Worm (Caenorhabditis elegans) whole organism, young adult: Measurements from ENCODE around the gene C27D8.3.
A peak's percentile ranks its signal among the peaks of the same experiment; 100 is the strongest.

Experiments used
- B0035.1 ChIP-seq: sonication (generic microtip); optimal IDR thresholded peaks from 2 replicates; lab custom pipeline; 2016; ENCODE audit warnings: missing genetic modification characterization, mild to moderate bottlenecking, missing compliant biosample characterization, missing genotype, missing genetic modification reagents
- B0336.3 ChIP-seq: fragments of 200-800 bp; sonication (Bioruptor generic); IDR thresholded peaks from 2 replicates; pipeline ENCODE4 v1.3.6; 2022; ENCODE audit warnings: missing genetic modification characterization, missing compliant biosample characterization
- C17E4.6 ChIP-seq: fragments of 200-800 bp; sonication (Bioruptor generic); IDR thresholded peaks from 2 replicates; pipeline ENCODE4 v1.3.6; 2022; ENCODE audit warnings: missing genetic modification reagents, missing genetic modification characterization, missing compliant biosample characterization
- F37B4.10 ChIP-seq: fragments of 200-800 bp; sonication (Bioruptor generic); IDR thresholded peaks from 2 replicates; pipeline ENCODE4 v1.3.6; 2022; ENCODE audit warnings: missing genetic modification characterization, missing compliant biosample characterization
- F39B2.1 ChIP-seq: fragments of 200-800 bp; sonication (Bioruptor generic); IDR thresholded peaks from 2 replicates; pipeline ENCODE4 v1.3.6; 2022; ENCODE audit warnings: missing genetic modification reagents, missing genetic modification characterization, missing compliant biosample characterization
- F52B5.7 ChIP-seq: sonication (generic microtip); optimal IDR thresholded peaks from 2 replicates; lab custom pipeline; 2016; ENCODE audit warnings: mild to moderate bottlenecking, missing genetic modification characterization, missing compliant biosample characterization
- K12H6.12 ChIP-seq: fragments of 200-800 bp; sonication (Bioruptor generic); optimal IDR thresholded peaks from 2 replicates; lab custom pipeline; 2018; ENCODE audit warnings: mild to moderate bottlenecking, missing genetic modification characterization, missing compliant biosample characterization
- Y53F4B.3 ChIP-seq: fragments of 200-800 bp; sonication (Bioruptor generic); IDR thresholded peaks from 2 replicates; pipeline ENCODE4 v1.3.6; 2022; ENCODE audit warnings: missing genetic modification reagents, missing genetic modification characterization, missing compliant biosample characterization
- Y56A3A.18 ChIP-seq: fragments of 200-800 bp; sonication (Bioruptor generic); IDR thresholded peaks from 2 replicates; pipeline ENCODE4 v1.3.6; 2022; ENCODE audit warnings: missing genetic modification reagents, missing genetic modification characterization, missing compliant biosample characterization
- Y67H2A.10 ChIP-seq: fragments of 200-800 bp; sonication (Bioruptor generic); conservative IDR thresholded peaks from 2 replicates; pipeline ENCODE4 v1.3.6; 2022; ENCODE audit warnings: missing genetic modification reagents, missing genetic modification characterization, missing compliant biosample characterization
- Y79H2A.3 ChIP-seq: fragments of 200-800 bp; sonication (Bioruptor generic); conservative IDR thresholded peaks from 2 replicates; pipeline ENCODE4 v1.3.6; 2022; ENCODE audit warnings: missing genetic modification reagents, missing genetic modification characterization, missing compliant biosample characterization
- aptf-3 ChIP-seq: fragments of 200-800 bp; sonication (Bioruptor generic); IDR thresholded peaks from 2 replicates; pipeline ENCODE4 v1.3.6; 2022; ENCODE audit warnings: missing genetic modification characterization, missing compliant biosample characterization
- attf-5 ChIP-seq: fragments of 200-800 bp; sonication (Bioruptor generic); optimal IDR thresholded peaks from 2 replicates; lab custom pipeline; 2018; ENCODE audit warnings: mild to moderate bottlenecking, missing genetic modification characterization, missing compliant biosample characterization
- attf-6 ChIP-seq: fragments of 200-800 bp; sonication (Bioruptor generic); IDR thresholded peaks from 2 replicates; pipeline ENCODE4 v1.3.6; 2022; ENCODE audit warnings: missing genetic modification reagents, missing genetic modification characterization, missing compliant biosample characterization
- bed-1 ChIP-seq: fragments of 200-800 bp; sonication (Bioruptor generic); IDR thresholded peaks from 2 replicates; pipeline ENCODE4 v1.3.6; 2022; ENCODE audit warnings: missing genetic modification reagents, missing genetic modification characterization, missing compliant biosample characterization
- bed-2 ChIP-seq: fragments of 200-800 bp; sonication (Bioruptor generic); IDR thresholded peaks from 2 replicates; pipeline ENCODE4 v1.3.6; 2022; ENCODE audit warnings: missing genetic modification reagents, missing genetic modification characterization, missing compliant biosample characterization
- ceh-79 ChIP-seq: sonication (generic microtip); optimal IDR thresholded peaks from 2 replicates; lab custom pipeline; 2017; ENCODE audit warnings: mild to moderate bottlenecking, missing genetic modification characterization, missing compliant biosample characterization
- egrh-3 ChIP-seq: fragments of 200-800 bp; sonication (Bioruptor generic); IDR thresholded peaks from 2 replicates; pipeline ENCODE4 v1.3.6; 2022; ENCODE audit warnings: missing genetic modification reagents, missing genetic modification characterization, missing compliant biosample characterization
- lag-1 ChIP-seq: fragments of 200-800 bp; sonication (Bioruptor generic); IDR thresholded peaks from 2 replicates; pipeline ENCODE4 v1.3.6; 2022; ENCODE audit warnings: missing genetic modification reagents, missing genetic modification characterization, missing compliant biosample characterization
- let-526 ChIP-seq: fragments of 200-800 bp; sonication (Bioruptor generic); IDR thresholded peaks from 2 replicates; pipeline ENCODE4 v1.3.6; 2022; ENCODE audit warnings: missing genetic modification reagents, missing genetic modification characterization, missing compliant biosample characterization
- let-607 ChIP-seq, 2 experiments: fragments of 200-800 bp in 1 of 2; sonication (Bioruptor generic) in 1 of 2; sonication (generic microtip) in 1 of 2; optimal IDR thresholded peaks; 2 replicates each; lab custom pipeline; 2016 to 2018; ENCODE audit warnings: mild to moderate bottlenecking in 2 of 2, missing compliant biosample characterization in 2 of 2, missing genetic modification characterization in 2 of 2, moderate library complexity in 2 of 2, missing genotype in 1 of 2
- lin-26 ChIP-seq: fragments of 200-800 bp; sonication (Bioruptor generic); IDR thresholded peaks from 2 replicates; pipeline ENCODE4 v1.3.6; 2022; ENCODE audit warnings: missing genetic modification reagents, missing genetic modification characterization, missing compliant biosample characterization
- lin-35 ChIP-seq, 3 experiments: fragments of 150-350 bp in 2 of 3; sonication (generic microtip) in 1 of 3; optimal IDR thresholded peaks; 2 replicates each; lab custom pipeline; 2014 to 2018; ENCODE audit warnings: missing biosample characterization in 3 of 3, missing genetic modification characterization in 3 of 3, missing genetic modification reagents in 3 of 3
- lin-40 ChIP-seq: sonication (generic microtip); optimal IDR thresholded peaks from 2 replicates; lab custom pipeline; 2016; ENCODE audit warnings: missing genetic modification characterization, mild to moderate bottlenecking, missing compliant biosample characterization, missing genotype, missing genetic modification reagents
- lsl-1 ChIP-seq: fragments of 200-800 bp; sonication (Bioruptor generic); optimal IDR thresholded peaks from 2 replicates; lab custom pipeline; 2018; ENCODE audit warnings: mild to moderate bottlenecking, missing genetic modification characterization, moderate library complexity, missing compliant biosample characterization
- lsy-27 ChIP-seq: sonication (generic microtip); optimal IDR thresholded peaks from 2 replicates; lab custom pipeline; 2017; ENCODE audit warnings: missing genetic modification characterization, mild to moderate bottlenecking, missing compliant biosample characterization, antibody characterized with exemption, missing genotype, borderline replicate concordance; ENCODE audit not compliant: insufficient read depth
- madf-8 ChIP-seq: fragments of 200-800 bp; sonication (Bioruptor generic); conservative IDR thresholded peaks from 2 replicates; pipeline ENCODE4 v1.3.6; 2022; ENCODE audit warnings: missing genetic modification reagents, missing genetic modification characterization, missing compliant biosample characterization
- nfya-1 ChIP-seq: sonication (generic microtip); optimal IDR thresholded peaks from 2 replicates; lab custom pipeline; 2017; ENCODE audit warnings: antibody characterized with exemption, missing compliant biosample characterization, missing genetic modification characterization, borderline replicate concordance; ENCODE audit not compliant: insufficient read depth
- nfya-2 ChIP-seq: fragments of 200-800 bp; sonication (Bioruptor generic); IDR thresholded peaks from 2 replicates; pipeline ENCODE4 v1.3.6; 2022; ENCODE audit warnings: missing genetic modification reagents, missing genetic modification characterization, missing compliant biosample characterization
- nhr-179 ChIP-seq: sonication (generic microtip); optimal IDR thresholded peaks from 2 replicates; lab custom pipeline; 2016; ENCODE audit warnings: mild to moderate bottlenecking, missing genetic modification characterization, missing compliant biosample characterization
- rcor-1 ChIP-seq: fragments of 200-800 bp; sonication (Bioruptor generic); IDR thresholded peaks from 2 replicates; pipeline ENCODE4 v1.3.6; 2022; ENCODE audit warnings: missing genetic modification reagents, missing genetic modification characterization, missing compliant biosample characterization
- rpc-1 ChIP-seq, 2 experiments: fragments of 150-350 bp in 1 of 2; sonication (generic microtip) in 1 of 2; optimal IDR thresholded peaks; 2 replicates each; lab custom pipeline; 2014 to 2018; ENCODE audit warnings: missing biosample characterization in 1 of 2, missing genetic modification characterization in 1 of 2, missing genetic modification reagents in 1 of 2, missing genotype in 1 of 2
- snpc-1.3 ChIP-seq: sonication (generic microtip); optimal IDR thresholded peaks from 2 replicates; lab custom pipeline; 2017; ENCODE audit warnings: missing genetic modification characterization, mild to moderate bottlenecking, missing compliant biosample characterization, antibody characterized with exemption, moderate library complexity, missing genotype, missing genetic modification reagents; ENCODE audit not compliant: insufficient read depth
- somi-1 ChIP-seq: fragments of 200-800 bp; sonication (Bioruptor generic); optimal IDR thresholded peaks from 2 replicates; lab custom pipeline; 2018; ENCODE audit warnings: mild to moderate bottlenecking, missing genetic modification characterization, missing compliant biosample characterization
- zfh-2 ChIP-seq: fragments of 200-800 bp; sonication (Bioruptor generic); conservative IDR thresholded peaks from 2 replicates; pipeline ENCODE4 v1.3.6; 2022; ENCODE audit warnings: missing genetic modification reagents, missing genetic modification characterization, missing compliant biosample characterization

C27D8.3 gene

DNA sequence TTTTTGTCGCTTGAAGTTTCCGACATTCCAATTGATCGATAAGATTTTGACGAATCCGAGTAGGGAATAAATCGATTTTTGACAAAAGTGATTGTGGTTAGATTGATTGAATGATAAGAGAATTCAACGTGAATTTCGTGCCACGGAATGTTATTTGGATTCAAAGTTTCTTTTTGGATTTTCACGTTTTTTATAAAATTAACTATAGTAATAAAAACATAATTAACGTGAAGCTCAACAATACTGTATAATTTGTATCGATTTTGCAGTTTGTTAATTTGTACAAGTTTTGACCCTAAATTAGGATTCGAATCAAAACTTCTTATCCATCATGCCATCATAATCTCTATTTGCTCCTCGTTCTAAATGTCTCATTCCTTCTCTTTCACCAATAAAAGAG, 33.2 kb upstream of the C27D8.3 start, which contains the start of gene C36H8.1 (continued):
- TF ChIP-seq somi-1 (GFP tag; lab: Kevin White, UChicago): no peak

DNA sequence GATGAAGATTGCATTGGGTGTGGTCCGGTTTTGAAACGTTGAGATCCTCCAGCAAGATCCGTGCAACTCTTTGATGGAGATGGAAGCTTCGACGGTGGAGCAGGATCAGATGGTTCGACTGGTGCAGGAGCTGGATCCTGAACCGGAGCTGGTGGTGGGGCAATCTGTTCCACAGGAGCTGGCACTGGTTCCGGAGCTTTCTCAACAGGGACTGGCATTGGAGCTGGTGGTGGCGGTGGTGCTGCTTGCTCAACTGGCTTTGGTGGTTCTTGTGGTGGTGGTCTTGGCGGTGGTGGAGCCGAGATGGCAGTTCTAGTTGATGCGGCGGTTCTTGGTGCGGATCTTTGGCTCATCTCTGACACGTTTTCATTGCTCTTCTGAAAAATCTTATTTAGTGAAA, 32.1 kb upstream of the C27D8.3 start:
- TF ChIP-seq rcor-1 (GFP tag; lab: Robert Waterston, UW) (no peak), snpc-1.3 (tag; lab: Kevin White, UChicago) (no peak), K12H6.12 (tag; lab: Kevin White, UChicago) (no peak), F37B4.10 (GFP tag; lab: Robert Waterston, UW) (0 out of 2 replicates have a peak, but pooled peaks have one; percentile 30), lsy-27 (tag; lab: Kevin White, UChicago) (no peak), bed-1 (no peak), C17E4.6 (GFP tag; lab: Robert Waterston, UW) (no peak), zfh-2 (GFP tag; lab: Robert Waterston, UW) (peak; percentile 82), nhr-179 (tag; lab: Kevin White, UChicago) (no peak), F39B2.1 (GFP tag; lab: Robert Waterston, UW) (no peak), lin-35 (GFP tag; optimal IDR thresholded peaks at IDR 0.05; lab: Kevin White, UChicago) (no peak), Y67H2A.10 (GFP tag; lab: Robert Waterston, UW) (no peak), Y56A3A.18 (GFP tag; lab: Robert Waterston, UW) (no peak), aptf-3 (GFP tag; lab: Robert Waterston, UW) (no peak), Y53F4B.3 (no peak), madf-8 (GFP tag; lab: Robert Waterston, UW) (no peak), egrh-3 (GFP tag; lab: Robert Waterston, UW) (peak; percentile 46; the same call in 1 of the 2 replicates)

DNA sequence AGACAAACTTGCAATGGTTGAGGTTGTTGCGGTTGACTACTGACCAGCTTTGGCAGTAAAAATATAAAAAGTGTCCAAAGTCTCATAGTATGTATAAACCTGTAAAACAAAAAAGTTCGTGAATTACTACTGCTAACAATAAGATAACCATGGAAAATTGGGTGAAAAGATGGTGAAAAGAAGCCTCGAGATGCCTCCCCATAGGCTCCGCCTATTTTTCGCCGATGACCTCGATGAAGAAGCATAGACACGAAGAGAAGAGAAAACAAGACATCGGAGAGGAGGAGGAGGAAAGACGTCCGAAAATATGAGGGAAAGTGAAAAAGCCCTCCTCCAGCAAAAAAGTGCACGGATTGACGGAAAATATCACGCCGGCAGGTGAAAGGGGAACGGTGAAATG, 29.9 kb upstream of the C27D8.3 start, which contains the start of gene T23F6.5:
TSS of gene T23F6.5 (minus strand) at position 101 of the 400 bp plus-strand sequence.
- TF ChIP-seq ceh-79 (no peak), bed-1 (no peak), let-607 (tag; optimal IDR thresholded peaks at IDR 0.05; lab: Kevin White, UChicago) (no peak), B0336.3 (GFP tag; lab: Robert Waterston, UW) (no peak), lin-26 (GFP tag; lab: Robert Waterston, UW) (no peak), F52B5.7 (no peak), aptf-3 (GFP tag; lab: Robert Waterston, UW) (no peak), nfya-2 (no peak), rpc-1 (optimal IDR thresholded peaks at IDR 0.05; lab: Kevin White, UChicago) (no peak), rpc-1 (tag; optimal IDR thresholded peaks at IDR 0.05; lab: Kevin White, UChicago) (no peak), lag-1 (GFP tag; lab: Robert Waterston, UW) (no peak), attf-5 (GFP tag; lab: Kevin White, UChicago) (no peak), C17E4.6 (GFP tag; lab: Robert Waterston, UW) (no peak), B0035.1 (no peak), bed-2 (GFP tag; lab: Robert Waterston, UW) (no peak), let-526 (no peak), attf-6 (GFP tag; lab: Robert Waterston, UW) (no peak), lin-40 (tag; lab: Kevin White, UChicago) (no peak), lsl-1 (GFP tag; lab: Kevin White, UChicago) (no peak), nfya-1 (tag; lab: Kevin White, UChicago) (no peak), Y79H2A.3 (no peak)
